Worm (Caenorhabditis elegans): ENCODE data around the gene F19G12.9.

DNA sequence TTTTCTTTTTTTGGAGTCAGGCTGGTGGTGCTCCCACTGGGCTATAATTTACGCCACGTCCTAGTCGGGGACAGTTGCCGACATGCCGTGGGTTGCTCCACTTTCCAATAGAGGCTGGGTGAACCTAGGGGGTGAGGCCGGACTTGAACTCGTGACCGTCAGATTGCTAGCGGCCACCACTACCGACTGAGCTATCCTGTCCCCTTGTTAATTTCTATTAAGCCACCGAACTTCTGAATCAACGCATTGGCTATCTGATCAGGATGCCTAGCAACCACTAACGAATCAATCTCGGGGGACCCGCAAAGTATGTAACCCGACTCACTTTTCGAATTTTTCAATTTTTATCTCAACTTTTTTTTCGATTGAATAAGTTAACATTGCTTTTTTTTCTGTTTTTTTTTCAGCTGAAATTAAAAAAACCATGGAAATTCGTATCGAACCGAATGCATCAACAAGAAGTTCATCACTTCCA lies 32.1 kb upstream of the F19G12.9 start, which contains the start of gene F56C3.1:
- TF ChIP-seq ama-1 (optimal IDR thresholded peaks at IDR 0.05) (no peak), pes-1 (GFP tag; IDR thresholded peaks at IDR 0.05) (no peak), flt-1 (GFP tag; IDR thresholded peaks at IDR 0.05) (no peak), sea-1 (GFP tag; conservative IDR thresholded peaks at IDR 0.05) (no peak; the same call in 1 of the 2 replicates), hnd-1 (tag; optimal IDR thresholded peaks at IDR 0.05) (no peak), tbx-11 (GFP tag; IDR thresholded peaks at IDR 0.05) (no peak), ets-7 (tag; optimal IDR thresholded peaks at IDR 0.05) (no peak), hmbx-1 (tag; optimal IDR thresholded peaks at IDR 0.05) (no peak), tbx-37 (GFP tag; conservative IDR thresholded peaks at IDR 0.05) (no peak)

Measured in whole organism, early embryonic.